Worm (Caenorhabditis elegans): ENCODE data around the gene tsp-8.

ce11 chrX:14773238-14773637, 43.9 kb upstream of the tsp-8 start, which contains the start of gene unc-3:
- TF ChIP-seq nhr-76 (tag; optimal IDR thresholded peaks at IDR 0.05) (no peak), unc-39 (tag; optimal IDR thresholded peaks at IDR 0.05) (no peak), lsy-2 (tag; optimal IDR thresholded peaks at IDR 0.05) (no peak), mep-1 (tag; optimal IDR thresholded peaks at IDR 0.05) (no peak), snpc-4 (tag; optimal IDR thresholded peaks at IDR 0.05) (no peak), lin-13 (tag; optimal IDR thresholded peaks at IDR 0.05) (no peak), elt-3 (tag; optimal IDR thresholded peaks at IDR 0.05) (no peak), sptf-1 (tag; optimal IDR thresholded peaks at IDR 0.05) (no peak), ceh-39 (tag; optimal IDR thresholded peaks at IDR 0.05) (no peak), ztf-11 (tag; optimal IDR thresholded peaks at IDR 0.05) (no peak), unc-120 (tag; optimal IDR thresholded peaks at IDR 0.05; ENCODE audit: poor library complexity, severe bottlenecking) (no peak)

All from whole organism, mixed stage, embryonic.